Worm (Caenorhabditis elegans) whole organism, L4 larva: ENCODE data around the gene nrf-6.

Source experiments
- aha-1 ChIP-seq: fragments of 150-350 bp; peaks from one replicate; lab custom pipeline; 2014; ENCODE audit warnings: missing biosample characterization, missing genetic modification characterization
- aly-2 ChIP-seq: sonication (generic microtip); optimal IDR thresholded peaks from 2 replicates; lab custom pipeline; 2018; ENCODE audit warnings: missing biosample characterization, missing genetic modification characterization
- dpl-1 ChIP-seq: fragments of 150-350 bp; optimal IDR thresholded peaks from 2 replicates; lab custom pipeline; 2014; ENCODE audit warnings: missing biosample characterization, missing genetic modification reagents, missing genetic modification characterization
- fkh-10 ChIP-seq: fragments of 150-350 bp; optimal IDR thresholded peaks from 2 replicates; lab custom pipeline; 2014; ENCODE audit warnings: missing biosample characterization, missing genetic modification reagents, missing genetic modification characterization
- mxl-3 ChIP-seq: fragments of 200-800 bp; sonication (Bioruptor generic); optimal IDR thresholded peaks from 2 replicates; lab custom pipeline; 2018; ENCODE audit warnings: mild to moderate bottlenecking, missing genetic modification characterization, missing compliant biosample characterization
- nhr-77 ChIP-seq: fragments of 150-350 bp; optimal IDR thresholded peaks from 2 replicates; lab custom pipeline; 2014; ENCODE audit warnings: missing biosample characterization, missing genetic modification characterization
- pha-4 ChIP-seq, 2 experiments: fragments of 150-350 bp in 1 of 2; fragments of 200-800 bp in 1 of 2; sonication (Bioruptor generic) in 1 of 2; IDR thresholded peaks in 1 of 2; optimal IDR thresholded peaks in 1 of 2; 2 replicates each; pipeline versions ENCODE4 v1.3.6 to Lab custom; 2014 to 2022; ENCODE audit warnings: missing genetic modification characterization in 2 of 2, missing genetic modification reagents in 2 of 2, missing biosample characterization in 1 of 2, missing compliant biosample characterization in 1 of 2
- tag-97 ChIP-seq: fragments of 200-800 bp; sonication (Bioruptor generic); IDR thresholded peaks from 2 replicates; pipeline ENCODE4 v1.3.6; 2022; ENCODE audit warnings: missing genetic modification characterization, missing compliant biosample characterization
- zag-1 ChIP-seq: fragments of 150-350 bp; optimal IDR thresholded peaks from 2 replicates; lab custom pipeline; 2014; ENCODE audit warnings: missing biosample characterization, missing genetic modification characterization
- ztf-11 ChIP-seq: fragments of 150-350 bp; optimal IDR thresholded peaks from 2 replicates; lab custom pipeline; 2014; ENCODE audit warnings: missing biosample characterization, missing genetic modification characterization
- ztf-7 ChIP-seq: fragments of 150-350 bp; optimal IDR thresholded peaks from 2 replicates; lab custom pipeline; 2014; ENCODE audit warnings: missing biosample characterization, missing genetic modification characterization

DNA sequence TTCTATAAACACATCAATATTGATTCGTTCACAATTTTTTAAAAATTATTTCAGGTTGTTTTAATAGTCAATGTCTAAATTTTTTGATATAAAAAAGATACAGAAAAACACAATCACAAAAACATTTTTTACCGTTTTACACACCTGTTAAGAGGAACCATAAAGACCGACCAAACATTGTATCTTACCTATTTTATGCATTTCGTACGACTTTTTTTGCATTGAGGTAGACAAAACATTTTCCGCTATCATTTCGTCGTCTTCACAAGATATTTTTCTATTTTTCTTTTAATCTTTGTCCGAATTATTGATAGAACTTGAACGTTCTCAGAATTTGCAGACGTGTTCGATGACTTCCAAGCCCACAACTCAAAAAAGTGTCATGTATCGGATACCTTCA lies 24.2 kb downstream of the nrf-6 start, which contains the start of gene glna-2:
- TF ChIP-seq pha-4 (GFP tag; IDR thresholded peaks at IDR 0.05; lab: Robert Waterston, UW) (no peak), pha-4 (tag; optimal IDR thresholded peaks at IDR 0.05; lab: Kevin White, UChicago) (no peak), fkh-10 (no peak), dpl-1 (GFP tag; lab: Kevin White, UChicago) (no peak), nhr-77 (tag; lab: Kevin White, UChicago) (no peak), aly-2 (no peak), ztf-7 (tag; lab: Kevin White, UChicago) (no peak), zag-1 (tag; lab: Kevin White, UChicago) (no peak), aha-1 (tag; lab: Kevin White, UChicago) (no peak), ztf-11 (tag; lab: Kevin White, UChicago) (no peak), tag-97 (GFP tag; lab: Robert Waterston, UW) (no peak), mxl-3 (no peak)
